Worm (Caenorhabditis elegans): ENCODE results near the gene srlf-33.

ce11 chrIV:11955592-11955991, 30.3 kb upstream of the srlf-33 start:
- TF ChIP-seq tab-1 (GFP tag; IDR thresholded peaks at IDR 0.05) (no peak), ref-1 (GFP tag; conservative IDR thresholded peaks at IDR 0.05) (no peak), flt-1 (GFP tag; IDR thresholded peaks at IDR 0.05) (no peak), cog-1 (tag; optimal IDR thresholded peaks at IDR 0.05) (no peak), med-1 (GFP tag; optimal IDR thresholded peaks at IDR 0.05; ENCODE audit: insufficient read depth) (no peak), T22C8.4 (GFP tag; IDR thresholded peaks at IDR 0.05) (no peak), ztf-23 (GFP tag; IDR thresholded peaks at IDR 0.05) (no peak)
